Worm (Caenorhabditis elegans): Measurements from ENCODE around the gene acs-14.

acs-14 gene

DNA sequence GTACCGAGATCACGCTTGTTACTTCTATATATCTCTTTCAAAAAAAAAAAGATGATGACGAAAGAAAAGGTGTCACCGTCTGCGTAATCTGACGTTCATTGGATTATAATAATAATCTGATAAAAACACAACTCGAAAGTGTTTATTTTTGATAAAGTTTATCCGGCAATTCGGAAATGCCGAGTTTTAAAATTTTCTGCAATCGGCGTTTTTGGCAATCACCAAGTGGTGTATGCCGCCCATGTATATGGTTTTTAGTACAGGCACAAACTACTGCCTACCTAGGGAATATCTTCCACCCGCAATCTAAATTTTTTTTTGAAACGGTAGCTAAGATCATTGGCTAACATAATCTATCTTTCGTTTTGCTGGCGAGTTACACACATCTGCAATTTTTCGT is 34.0 kb upstream of the acs-14 start:
- TF ChIP-seq bed-3 (GFP tag; optimal IDR thresholded peaks at IDR 0.05), result no peak
- TF ChIP-seq nhr-12 (tag; optimal IDR thresholded peaks at IDR 0.05), result no peak
- no peak for TF ChIP-seq mab-5 (tag; optimal IDR thresholded peaks at IDR 0.05)
- no peak for TF ChIP-seq lin-32 (GFP tag; optimal IDR thresholded peaks at IDR 0.05)
- no peak for TF ChIP-seq ztf-11 (tag; optimal IDR thresholded peaks at IDR 0.05)
- TF ChIP-seq pha-4 (tag; optimal IDR thresholded peaks at IDR 0.05), result no peak
- TF ChIP-seq ceh-83 (GFP tag; optimal IDR thresholded peaks at IDR 0.05), result no peak
- TF ChIP-seq blmp-1 (tag; optimal IDR thresholded peaks at IDR 0.05), result no peak
- no peak for TF ChIP-seq unc-39 (tag; optimal IDR thresholded peaks at IDR 0.05)
- no peak for TF ChIP-seq elt-1 (tag; optimal IDR thresholded peaks at IDR 0.05; ENCODE audit: borderline replicate concordance, insufficient read depth)
- no peak for TF ChIP-seq flh-1 (GFP tag; optimal IDR thresholded peaks at IDR 0.05)
- TF ChIP-seq ceh-39 (tag; optimal IDR thresholded peaks at IDR 0.05), result no peak
- TF ChIP-seq mep-1 (tag; optimal IDR thresholded peaks at IDR 0.05), result no peak
- no peak for TF ChIP-seq nhr-28 (tag; optimal IDR thresholded peaks at IDR 0.05)
- no peak for TF ChIP-seq ceh-43 (GFP tag; optimal IDR thresholded peaks at IDR 0.05)
- no peak for TF ChIP-seq drap-1 (GFP tag; optimal IDR thresholded peaks at IDR 0.05)
- no peak for TF ChIP-seq tbx-8 (GFP tag; optimal IDR thresholded peaks at IDR 0.05)
- TF ChIP-seq nhr-2 (tag; optimal IDR thresholded peaks at IDR 0.05), result no peak

DNA sequence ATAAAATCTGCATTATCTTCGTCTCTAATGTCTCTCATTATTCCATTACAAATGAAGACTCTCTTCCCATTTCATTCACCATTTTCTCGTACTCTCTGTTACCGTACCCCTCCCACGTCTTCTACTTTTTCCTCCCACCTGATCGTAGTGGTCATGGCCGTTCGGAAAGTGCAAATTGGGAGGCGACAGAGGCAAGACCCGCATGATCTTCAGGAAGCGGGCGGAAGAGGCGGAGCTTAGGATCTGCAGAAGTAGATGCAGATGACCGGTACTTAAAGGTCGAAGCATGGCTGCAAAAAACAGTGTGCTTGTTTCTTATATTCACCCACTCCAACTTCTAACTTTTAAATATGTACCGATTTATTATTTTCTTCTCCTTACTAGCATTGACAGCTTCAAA is 30.1 kb upstream of the acs-14 start, which contains the start of gene nas-3:
Gene nas-3, plus strand, starts transcription at position 301 of the 400 bp plus-strand sequence.
- TF ChIP-seq elt-1 (tag; optimal IDR thresholded peaks at IDR 0.05; ENCODE audit: borderline replicate concordance, insufficient read depth) (no peak), unc-62 (GFP tag; optimal IDR thresholded peaks at IDR 0.05) (no peak), ceh-39 (tag; optimal IDR thresholded peaks at IDR 0.05) (no peak), blmp-1 (tag; optimal IDR thresholded peaks at IDR 0.05) (no peak), bed-3 (GFP tag; optimal IDR thresholded peaks at IDR 0.05) (no peak), sem-2 (GFP tag; optimal IDR thresholded peaks at IDR 0.05) (no peak), M03D4.4 (tag; optimal IDR thresholded peaks at IDR 0.05) (no peak), snpc-4 (tag; optimal IDR thresholded peaks at IDR 0.05) (no peak), flh-1 (GFP tag; optimal IDR thresholded peaks at IDR 0.05) (no peak), mab-5 (tag; optimal IDR thresholded peaks at IDR 0.05) (no peak), nhr-28 (tag; optimal IDR thresholded peaks at IDR 0.05) (no peak), nhr-237 (tag; optimal IDR thresholded peaks at IDR 0.05) (no peak), lsy-2 (tag; optimal IDR thresholded peaks at IDR 0.05) (no peak), drap-1 (GFP tag; optimal IDR thresholded peaks at IDR 0.05) (no peak)

DNA sequence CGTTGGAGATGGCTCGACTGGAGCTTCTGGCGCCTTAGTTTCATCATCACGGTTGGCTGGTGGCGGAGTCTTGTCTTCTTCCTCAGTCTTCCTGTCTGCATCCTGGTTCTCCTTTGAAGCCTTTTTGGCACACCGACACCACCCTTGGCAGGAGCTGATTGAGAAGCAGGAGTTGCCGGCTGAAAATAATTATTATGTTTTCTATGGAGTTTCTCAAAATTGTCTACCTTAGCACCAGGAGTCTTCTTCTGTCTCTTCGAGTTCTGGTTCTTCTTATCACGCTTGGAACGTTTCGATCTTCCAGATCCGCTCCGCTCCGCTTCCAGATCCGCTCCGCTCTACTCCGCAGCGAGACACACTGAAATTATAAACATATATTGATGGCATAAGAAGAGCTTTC is 27.4 kb upstream of the acs-14 start, which contains the start of gene K06A4.6:
Gene K06A4.6, minus strand, starts transcription at position 101 of the 400 bp plus-strand sequence.
- TF ChIP-seq mab-5 (tag; optimal IDR thresholded peaks at IDR 0.05) (no peak), blmp-1 (tag; optimal IDR thresholded peaks at IDR 0.05) (no peak), ztf-11 (tag; optimal IDR thresholded peaks at IDR 0.05) (no peak), cnd-1 (tag; optimal IDR thresholded peaks at IDR 0.05) (no peak), elt-3 (tag; optimal IDR thresholded peaks at IDR 0.05) (no peak), unc-120 (tag; optimal IDR thresholded peaks at IDR 0.05; ENCODE audit: poor library complexity, severe bottlenecking) (no peak), snpc-4 (tag; optimal IDR thresholded peaks at IDR 0.05) (no peak), unc-62 (GFP tag; optimal IDR thresholded peaks at IDR 0.05) (no peak), unc-39 (tag; optimal IDR thresholded peaks at IDR 0.05) (no peak), nhr-12 (tag; optimal IDR thresholded peaks at IDR 0.05) (no peak), nhr-237 (tag; optimal IDR thresholded peaks at IDR 0.05) (no peak), ceh-43 (GFP tag; optimal IDR thresholded peaks at IDR 0.05) (no peak), lin-32 (GFP tag; optimal IDR thresholded peaks at IDR 0.05) (no peak), nhr-2 (tag; optimal IDR thresholded peaks at IDR 0.05) (no peak), nhr-76 (tag; optimal IDR thresholded peaks at IDR 0.05) (no peak), ceh-83 (GFP tag; optimal IDR thresholded peaks at IDR 0.05) (no peak), tbx-8 (GFP tag; optimal IDR thresholded peaks at IDR 0.05) (no peak), zip-8 (tag; optimal IDR thresholded peaks at IDR 0.05) (no peak), sem-2 (GFP tag; optimal IDR thresholded peaks at IDR 0.05) (no peak)

DNA sequence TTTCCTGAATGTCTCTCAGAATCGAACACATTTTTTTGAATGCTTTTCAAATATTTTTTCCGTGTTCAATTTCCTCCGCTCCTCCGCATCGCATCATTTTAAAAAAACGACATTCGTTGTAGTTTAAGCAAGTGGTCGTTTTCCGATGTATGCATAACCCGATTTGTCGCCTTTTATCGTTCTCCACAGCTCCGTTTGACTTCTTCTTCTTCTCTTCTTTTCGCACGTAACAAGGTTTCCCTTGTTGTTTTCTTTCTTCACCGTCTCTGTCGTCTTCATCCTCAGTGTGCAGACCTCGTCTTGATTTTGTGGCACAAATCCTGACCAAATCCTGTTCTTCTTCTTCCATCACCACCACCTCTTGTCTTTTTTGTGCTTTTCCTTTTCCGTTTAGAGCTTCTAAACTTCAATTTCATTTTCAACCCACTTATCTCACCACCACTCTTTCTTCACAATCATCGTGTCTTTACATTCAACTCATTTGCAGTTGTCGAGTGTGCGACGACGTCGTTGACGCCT is 24.1 kb upstream of the acs-14 start, which contains the start of gene K06A4.2:
Gene K06A4.2, plus strand, starts transcription at position 469 of the 519 bp plus-strand sequence.
- no peak for TF ChIP-seq tbx-8 (GFP tag; optimal IDR thresholded peaks at IDR 0.05)
- no peak for TF ChIP-seq flh-1 (GFP tag; optimal IDR thresholded peaks at IDR 0.05)
- TF ChIP-seq ceh-43 (GFP tag; optimal IDR thresholded peaks at IDR 0.05), result no peak
- TF ChIP-seq mls-2 (tag; optimal IDR thresholded peaks at IDR 0.05), result no peak

DNA sequence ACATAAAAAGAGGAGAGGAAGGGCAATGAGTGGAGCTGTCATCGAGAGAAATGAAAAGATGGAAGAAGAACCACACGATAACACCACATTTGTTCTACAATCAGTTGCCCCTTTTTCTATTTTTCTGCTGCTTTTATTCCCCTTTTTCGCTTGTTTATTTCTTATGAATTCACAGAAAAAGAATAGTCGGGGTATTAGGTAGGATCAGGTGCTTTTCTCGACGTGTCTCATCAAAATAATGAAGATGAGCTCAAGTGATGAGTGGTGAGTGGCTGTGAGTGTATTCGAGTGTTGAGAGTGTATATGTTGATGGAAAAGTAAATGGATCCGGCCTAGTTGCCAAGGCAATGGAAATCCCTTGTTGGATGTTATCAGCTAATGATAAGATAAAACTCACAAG is 22.4 kb upstream of the acs-14 start:
- no peak for TF ChIP-seq zip-8 (tag; optimal IDR thresholded peaks at IDR 0.05)
- TF ChIP-seq nhr-237 (tag; optimal IDR thresholded peaks at IDR 0.05), result no peak
- no peak for TF ChIP-seq mls-2 (tag; optimal IDR thresholded peaks at IDR 0.05)
- no peak for TF ChIP-seq lin-13 (tag; optimal IDR thresholded peaks at IDR 0.05)
- TF ChIP-seq cnd-1 (tag; optimal IDR thresholded peaks at IDR 0.05), result no peak
- no peak for TF ChIP-seq hlh-1 (tag; optimal IDR thresholded peaks at IDR 0.05)
- no peak for TF ChIP-seq unc-39 (tag; optimal IDR thresholded peaks at IDR 0.05)
- no peak for TF ChIP-seq nhr-2 (tag; optimal IDR thresholded peaks at IDR 0.05)
- TF ChIP-seq flh-1 (GFP tag; optimal IDR thresholded peaks at IDR 0.05), result no peak
- TF ChIP-seq nhr-28 (tag; optimal IDR thresholded peaks at IDR 0.05), result no peak
- TF ChIP-seq M03D4.4 (tag; optimal IDR thresholded peaks at IDR 0.05), result no peak
- no peak for TF ChIP-seq lin-32 (GFP tag; optimal IDR thresholded peaks at IDR 0.05)
- no peak for TF ChIP-seq mab-5 (tag; optimal IDR thresholded peaks at IDR 0.05)
- TF ChIP-seq ztf-11 (tag; optimal IDR thresholded peaks at IDR 0.05), result no peak
- no peak for TF ChIP-seq unc-120 (tag; optimal IDR thresholded peaks at IDR 0.05; ENCODE audit: poor library complexity, severe bottlenecking)
- no peak for TF ChIP-seq sem-2 (GFP tag; optimal IDR thresholded peaks at IDR 0.05)

Measured in whole organism, mixed stage, embryonic.